Fruit fly (Drosophila melanogaster) whole organism, adult: Measurements from ENCODE around the gene tsh.

Experiments
- CG11617 ChIP-seq: fragments of 200-800 bp; sonication (Bioruptor generic); optimal IDR thresholded peaks from 2 replicates; lab custom pipeline; 2017; ENCODE audit warnings: mild to moderate bottlenecking, missing biosample characterization, missing genetic modification reagents, missing genetic modification characterization
- CG12768 ChIP-seq: fragments of 200-800 bp; sonication (Bioruptor generic); optimal IDR thresholded peaks from 2 replicates; lab custom pipeline; 2017; ENCODE audit warnings: missing biosample characterization, missing genetic modification characterization, mild to moderate bottlenecking, moderate library complexity, missing genetic modification reagents
- CG14711 ChIP-seq: fragments of 200-800 bp; sonication (Bioruptor generic); optimal IDR thresholded peaks from 2 replicates; lab custom pipeline; 2018; ENCODE audit warnings: missing biosample characterization, mild to moderate bottlenecking, missing genetic modification characterization, moderate library complexity
- CG1620 ChIP-seq: fragments of 200-800 bp; sonication (Bioruptor generic); optimal IDR thresholded peaks from 2 replicates; lab custom pipeline; 2016; ENCODE audit warnings: missing biosample characterization, missing genetic modification characterization
- CG33017 ChIP-seq: fragments of 200-800 bp; sonication (Bioruptor generic); optimal IDR thresholded peaks from 2 replicates; lab custom pipeline; 2018; ENCODE audit warnings: missing biosample characterization, mild to moderate bottlenecking, missing genetic modification characterization, moderate library complexity
- CG5204 ChIP-seq: fragments of 200-800 bp; sonication (Bioruptor generic); optimal IDR thresholded peaks from 2 replicates; lab custom pipeline; 2016; ENCODE audit warnings: missing biosample characterization, missing genetic modification characterization
- CG7045 ChIP-seq: fragments of 200-800 bp; sonication (Bioruptor generic); optimal IDR thresholded peaks from 2 replicates; lab custom pipeline; 2017; ENCODE audit warnings: missing biosample characterization, mild to moderate bottlenecking, missing genetic modification characterization
- CG7101 ChIP-seq: fragments of 200-800 bp; sonication (Bioruptor generic); optimal IDR thresholded peaks from 2 replicates; lab custom pipeline; 2018; ENCODE audit warnings: missing biosample characterization, mild to moderate bottlenecking, missing genetic modification characterization, moderate library complexity
- Clk ChIP-seq: fragments of 200-800 bp; sonication (Bioruptor generic); optimal IDR thresholded peaks from 2 replicates; lab custom pipeline; 2017; ENCODE audit warnings: missing biosample characterization, missing genetic modification characterization
- Crg-1 ChIP-seq: fragments of 200-800 bp; sonication (Bioruptor generic); optimal IDR thresholded peaks from 2 replicates; lab custom pipeline; 2016; ENCODE audit warnings: missing biosample characterization, missing genetic modification characterization
- Hr96 ChIP-seq: fragments of 200-800 bp; sonication (Bioruptor generic); optimal IDR thresholded peaks from 2 replicates; lab custom pipeline; 2016; ENCODE audit warnings: missing biosample characterization, missing genetic modification characterization
- Mnt ChIP-seq: fragments of 200-800 bp; sonication (Bioruptor generic); optimal IDR thresholded peaks from 2 replicates; lab custom pipeline; 2016; ENCODE audit warnings: missing biosample characterization, mild to moderate bottlenecking, missing genetic modification characterization
- bab1 ChIP-seq: fragments of 200-800 bp; sonication (Bioruptor generic); optimal IDR thresholded peaks from 3 replicates; lab custom pipeline; 2019; ENCODE audit warnings: missing biosample characterization, mild to moderate bottlenecking, missing genetic modification characterization, moderate library complexity
- cic ChIP-seq: fragments of 200-800 bp; sonication (Bioruptor generic); optimal IDR thresholded peaks from 2 replicates; lab custom pipeline; 2017; ENCODE audit warnings: missing biosample characterization, mild to moderate bottlenecking, missing genetic modification characterization, moderate library complexity
- cnc ChIP-seq, 2 experiments: fragments of >200 bp; optimal IDR thresholded peaks; 2 replicates each; lab custom pipeline; 2017
- kay ChIP-seq: fragments of 200-800 bp; sonication (Bioruptor generic); peaks from one replicate; lab custom pipeline; 2016; ENCODE audit warnings: missing biosample characterization, missing genetic modification characterization, borderline replicate concordance
- ovo ChIP-seq: fragments of 200-800 bp; sonication (Bioruptor generic); optimal IDR thresholded peaks from 2 replicates; lab custom pipeline; 2016; ENCODE audit warnings: missing biosample characterization, missing genetic modification characterization
- pad ChIP-seq: fragments of 200-800 bp; sonication (Bioruptor generic); optimal IDR thresholded peaks from 3 replicates; lab custom pipeline; 2017; ENCODE audit warnings: missing biosample characterization, missing genetic modification characterization, mild to moderate bottlenecking, moderate library complexity, missing genetic modification reagents
- tj ChIP-seq: fragments of 200-800 bp; sonication (Bioruptor generic); optimal IDR thresholded peaks from 3 replicates; lab custom pipeline; 2017; ENCODE audit warnings: missing biosample characterization, mild to moderate bottlenecking, missing genetic modification characterization, moderate library complexity
- toe ChIP-seq: fragments of 200-800 bp; sonication (Bioruptor generic); optimal IDR thresholded peaks from 2 replicates; lab custom pipeline; 2016; ENCODE audit warnings: missing biosample characterization, missing genetic modification characterization

The tsh gene

DNA sequence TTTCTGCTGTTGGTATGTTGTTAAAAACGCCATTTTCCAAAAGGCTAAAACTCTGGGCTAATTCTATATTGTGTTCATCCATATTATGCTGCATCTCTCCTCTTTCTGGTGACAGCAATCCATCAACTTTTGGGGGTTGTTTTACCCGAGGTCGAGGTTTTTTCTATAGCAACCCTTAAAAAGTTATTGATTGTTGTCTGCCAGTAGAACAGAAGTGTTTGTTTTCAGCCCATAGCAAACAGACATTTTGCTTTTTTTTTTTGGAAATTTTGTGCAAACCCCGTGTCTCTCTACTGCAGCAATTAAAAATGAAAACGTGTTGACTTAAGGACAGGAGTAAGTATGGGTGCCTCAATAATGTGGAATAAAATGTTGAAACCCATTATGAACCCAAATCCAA is 22.0 kb upstream of the tsh start:
- no peak for TF ChIP-seq toe (GFP tag; lab: Kevin White, UChicago)
- TF ChIP-seq CG14711 (tag; lab: Kevin White, UChicago) = no peak
- TF ChIP-seq tj = no peak
- no peak for TF ChIP-seq Crg-1 (GFP tag; lab: Kevin White, UChicago)
- no peak for TF ChIP-seq CG11617 (GFP tag; lab: Kevin White, UChicago)
- no peak for TF ChIP-seq cic (GFP tag; lab: Kevin White, UChicago)
- TF ChIP-seq kay (GFP tag; lab: Kevin White, UChicago) = no peak
- TF ChIP-seq CG1620 (GFP tag; lab: Kevin White, UChicago) = no peak
- no peak for TF ChIP-seq CG7101
- no peak for TF ChIP-seq CG12768 (GFP tag; lab: Kevin White, UChicago)

DNA sequence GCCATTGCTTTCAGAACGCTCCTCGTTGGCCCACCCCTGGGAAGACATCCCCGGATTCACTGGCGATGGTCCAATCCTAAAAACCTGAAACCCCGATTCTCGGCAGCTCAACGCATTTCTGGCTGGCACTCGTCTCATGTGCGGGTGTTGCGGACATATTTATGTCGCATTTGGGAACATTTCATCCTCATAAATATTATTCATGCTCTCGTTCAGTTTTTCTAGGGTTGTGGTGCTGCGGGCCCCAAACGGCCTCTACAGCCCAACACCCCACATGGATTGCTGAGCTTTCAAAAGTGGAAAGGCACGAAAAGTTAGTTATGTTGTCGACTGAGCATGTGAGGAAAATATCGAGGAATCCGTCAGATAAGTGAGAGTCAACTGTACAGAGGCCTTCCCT is 21.5 kb upstream of the tsh start:
- TF ChIP-seq Crg-1 (GFP tag; lab: Kevin White, UChicago) (no peak), CG33017 (tag; lab: Kevin White, UChicago) (no peak), Hr96 (no peak), toe (GFP tag; lab: Kevin White, UChicago) (no peak), kay (GFP tag; lab: Kevin White, UChicago) (no peak), cic (GFP tag; lab: Kevin White, UChicago) (no peak), pad (GFP tag; lab: Kevin White, UChicago) (no peak), CG11617 (GFP tag; lab: Kevin White, UChicago) (no peak)

DNA sequence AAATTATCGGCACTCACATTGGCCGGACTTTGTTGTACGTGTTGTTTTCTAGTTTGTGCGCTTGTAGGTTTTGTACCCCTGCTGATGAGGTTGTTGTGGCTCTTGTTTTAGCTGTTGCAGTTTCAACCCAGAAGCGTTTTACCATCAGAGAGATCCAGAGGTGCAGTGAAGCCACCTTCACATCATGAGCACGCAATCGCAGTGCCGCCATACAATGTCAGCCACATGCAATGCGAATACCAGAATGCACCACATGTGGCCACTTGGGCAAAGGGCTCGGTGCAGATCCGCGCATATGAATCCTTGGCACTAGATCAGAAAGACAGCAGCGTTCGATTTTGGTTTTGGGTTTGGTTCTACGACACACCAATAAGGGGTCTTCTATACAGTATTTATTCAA is 18.3 kb upstream of the tsh start:
- TF ChIP-seq CG33017 (tag; lab: Kevin White, UChicago) (no peak), CG14711 (tag; lab: Kevin White, UChicago) (no peak), CG5204 (no peak), Mnt (no peak), Clk (GFP tag; lab: Kevin White, UChicago) (no peak), tj (no peak), kay (GFP tag; lab: Kevin White, UChicago) (no peak), pad (GFP tag; lab: Kevin White, UChicago) (no peak), CG1620 (GFP tag; lab: Kevin White, UChicago) (no peak), Crg-1 (GFP tag; lab: Kevin White, UChicago) (no peak), cnc (optimal IDR thresholded peaks at IDR 0.05; lab: Kevin White, UChicago) (no peak), CG11617 (GFP tag; lab: Kevin White, UChicago) (no peak), cic (GFP tag; lab: Kevin White, UChicago) (no peak), ovo (GFP tag; lab: Kevin White, UChicago) (no peak)

DNA sequence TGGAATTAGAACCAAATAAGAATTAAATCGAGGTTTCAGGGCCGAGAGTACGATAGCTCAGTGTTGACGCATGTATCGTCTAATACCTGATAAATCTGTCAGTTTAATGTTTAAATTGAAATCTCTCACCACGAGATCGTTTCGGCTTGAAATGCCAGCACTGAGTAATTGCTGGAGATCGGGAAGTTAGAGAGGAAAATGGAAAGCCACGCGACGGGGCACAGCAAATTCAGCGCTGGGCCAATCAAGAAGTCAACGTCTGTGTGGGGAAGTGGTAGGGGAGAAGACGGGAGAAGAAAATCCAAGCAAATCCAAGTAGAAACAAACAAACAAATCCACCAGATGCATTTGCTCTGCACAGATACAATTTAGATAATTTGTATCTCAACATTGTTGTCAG is 9.0 kb upstream of the tsh start:
- TF ChIP-seq CG11617 (GFP tag; lab: Kevin White, UChicago) (no peak), cnc (optimal IDR thresholded peaks at IDR 0.05; lab: Kevin White, UChicago) (no peak), ovo (GFP tag; lab: Kevin White, UChicago) (no peak), CG12768 (GFP tag; lab: Kevin White, UChicago) (no peak)

DNA sequence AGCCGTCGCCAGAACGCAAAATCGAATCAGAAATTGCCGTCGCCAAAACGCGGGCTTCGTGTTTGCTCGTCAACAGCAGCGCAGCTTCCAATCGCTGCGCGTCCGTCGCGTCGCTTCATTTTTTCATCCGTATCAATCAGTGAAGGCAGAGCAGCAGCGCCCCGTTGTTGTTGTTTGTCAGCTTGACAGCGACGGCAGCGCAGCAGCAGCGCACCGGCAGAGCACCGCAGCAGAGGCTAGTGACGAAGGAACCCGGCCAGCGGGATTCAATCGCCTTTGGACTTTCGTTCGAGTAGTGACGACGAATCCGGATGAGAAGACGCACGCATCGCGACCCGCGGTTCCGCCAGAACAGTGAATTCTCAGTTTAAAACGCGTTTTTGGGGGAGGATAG is 395 bp downstream of the tsh start:
- no peak for TF ChIP-seq pad (GFP tag; lab: Kevin White, UChicago)
- TF ChIP-seq ovo (GFP tag; lab: Kevin White, UChicago) = peak; percentile 2
- TF ChIP-seq CG14711 (tag; lab: Kevin White, UChicago) = no peak
- TF ChIP-seq kay (GFP tag; lab: Kevin White, UChicago) = peak; percentile 37

DNA sequence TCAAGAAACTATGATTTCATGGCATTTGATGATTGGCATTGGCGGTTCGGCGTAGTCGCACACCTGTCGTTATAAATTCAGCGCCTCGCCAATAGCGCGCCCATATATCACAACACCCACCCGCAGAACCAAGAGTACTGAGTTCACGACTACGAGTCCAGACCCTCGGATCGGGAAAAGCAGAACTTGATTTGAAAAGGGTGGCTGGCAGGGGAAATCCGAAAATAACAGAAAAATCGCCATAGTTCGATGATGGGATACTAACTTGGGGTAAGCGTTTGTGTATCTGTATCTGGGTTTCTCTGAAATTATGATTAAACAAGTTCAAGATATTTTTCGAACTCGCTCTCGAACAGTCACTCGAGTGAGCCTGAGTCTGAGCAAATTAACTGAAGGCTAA is 1.9 kb downstream of the tsh start:
- TF ChIP-seq Mnt (no peak), CG7101 (no peak), toe (GFP tag; lab: Kevin White, UChicago) (no peak), Hr96 (no peak)

DNA sequence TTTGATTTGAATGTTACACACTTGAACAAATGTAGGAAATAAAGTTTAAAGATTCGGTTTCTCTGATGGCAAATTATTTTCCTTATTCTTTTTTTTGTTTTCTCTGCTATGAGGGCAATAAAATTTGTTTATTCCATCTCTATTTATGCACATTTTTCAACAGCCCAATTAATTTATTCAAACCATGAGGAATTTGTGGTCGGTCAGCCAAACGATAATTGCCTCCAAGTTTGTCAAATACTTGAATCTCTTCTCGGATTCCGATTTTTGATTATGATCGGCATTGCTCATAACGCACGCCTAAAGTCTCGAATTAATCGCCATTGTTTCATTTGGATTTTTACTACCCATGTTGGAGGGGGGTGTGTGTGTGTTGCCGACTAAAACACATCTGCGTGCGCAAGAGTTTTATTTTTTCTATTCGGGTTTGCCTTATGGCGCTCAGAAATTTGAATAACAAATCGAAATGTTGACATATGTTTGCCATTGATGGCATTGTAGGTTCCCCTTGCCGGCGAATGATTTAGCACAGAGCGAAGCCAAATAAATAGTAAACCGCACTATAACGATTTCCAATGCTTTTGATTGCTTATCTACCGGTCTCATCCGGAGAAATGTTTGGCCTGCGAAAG is 3.9 kb downstream of the tsh start:
- TF ChIP-seq CG33017 (tag; lab: Kevin White, UChicago) (no peak), toe (GFP tag; lab: Kevin White, UChicago) (no peak), CG12768 (GFP tag; lab: Kevin White, UChicago) (no peak), kay (GFP tag; lab: Kevin White, UChicago) (no peak), cnc (optimal IDR thresholded peaks at IDR 0.05; lab: Kevin White, UChicago) (no peak), Clk (GFP tag; lab: Kevin White, UChicago) (no peak), pad (GFP tag; lab: Kevin White, UChicago) (no peak), cic (GFP tag; lab: Kevin White, UChicago) (no peak), CG11617 (GFP tag; lab: Kevin White, UChicago) (no peak), tj (no peak), bab1 (no peak), CG1620 (GFP tag; lab: Kevin White, UChicago) (no peak), Hr96 (no peak), CG7045 (GFP tag; lab: Kevin White, UChicago) (no peak)
